Worm (Caenorhabditis elegans) whole organism, late embryonic: Measurements from ENCODE around the gene ccz-1.

Source experiments
- C08G9.2 ChIP-seq: sonication (generic microtip); optimal IDR thresholded peaks from 2 replicates; lab custom pipeline; 2016; ENCODE audit warnings: mild to moderate bottlenecking, missing genetic modification characterization, moderate library complexity, missing compliant biosample characterization
- C38D4.7 ChIP-seq: fragments of 200-800 bp; sonication (Bioruptor generic); optimal IDR thresholded peaks from 2 replicates; lab custom pipeline; 2018; ENCODE audit warnings: mild to moderate bottlenecking, missing genetic modification characterization, moderate library complexity, missing compliant biosample characterization
- F13H6.1 ChIP-seq: sonication (generic microtip); optimal IDR thresholded peaks from 2 replicates; lab custom pipeline; 2016; ENCODE audit warnings: missing genetic modification characterization, missing compliant biosample characterization
- K02D7.2 ChIP-seq: sonication (generic microtip); optimal IDR thresholded peaks from 2 replicates; lab custom pipeline; 2017; ENCODE audit warnings: mild to moderate bottlenecking, missing genetic modification characterization, missing compliant biosample characterization
- K09A11.1 ChIP-seq: sonication (generic microtip); optimal IDR thresholded peaks from 2 replicates; lab custom pipeline; 2017; ENCODE audit warnings: antibody characterized with exemption, mild to moderate bottlenecking, missing genetic modification characterization, missing compliant biosample characterization; ENCODE audit not compliant: insufficient read depth
- T23F11.4 ChIP-seq: fragments of 200-800 bp; sonication (Bioruptor generic); optimal IDR thresholded peaks from 2 replicates; lab custom pipeline; 2018; ENCODE audit warnings: mild to moderate bottlenecking, missing genetic modification characterization, missing compliant biosample characterization
- ahr-1 ChIP-seq: sonication (generic microtip); optimal IDR thresholded peaks from 2 replicates; lab custom pipeline; 2016; ENCODE audit warnings: missing genetic modification characterization, missing compliant biosample characterization
- ama-1 ChIP-seq: fragments of 150-350 bp; optimal IDR thresholded peaks from 2 replicates; lab custom pipeline; 2014
- ceh-14 ChIP-seq: sonication (generic microtip); optimal IDR thresholded peaks from 2 replicates; lab custom pipeline; 2016; ENCODE audit warnings: missing genotype, missing genetic modification characterization, missing compliant biosample characterization
- ceh-19 ChIP-seq: fragments of 200-800 bp; sonication (Bioruptor generic); optimal IDR thresholded peaks from 2 replicates; lab custom pipeline; 2018; ENCODE audit warnings: mild to moderate bottlenecking, missing genetic modification characterization, missing compliant biosample characterization
- ceh-2 ChIP-seq: sonication (generic microtip); optimal IDR thresholded peaks from 2 replicates; lab custom pipeline; 2016; ENCODE audit warnings: missing genotype, missing genetic modification characterization, missing compliant biosample characterization
- ceh-34 ChIP-seq: sonication (generic microtip); optimal IDR thresholded peaks from 2 replicates; lab custom pipeline; 2016; ENCODE audit warnings: mild to moderate bottlenecking, missing genetic modification characterization, missing compliant biosample characterization
- ceh-48 ChIP-seq: sonication (generic microtip); optimal IDR thresholded peaks from 2 replicates; lab custom pipeline; 2016; ENCODE audit warnings: missing genetic modification characterization, inconsistent platforms, missing compliant biosample characterization
- ceh-6 ChIP-seq: fragments of 200-800 bp; sonication (Bioruptor generic); optimal IDR thresholded peaks from 2 replicates; lab custom pipeline; 2018; ENCODE audit warnings: mild to moderate bottlenecking, missing genetic modification characterization, missing compliant biosample characterization
- elt-4 ChIP-seq: sonication (generic microtip); optimal IDR thresholded peaks from 2 replicates; lab custom pipeline; 2016; ENCODE audit warnings: missing genetic modification characterization, missing compliant biosample characterization
- ets-4 ChIP-seq: sonication (generic microtip); optimal IDR thresholded peaks from 2 replicates; lab custom pipeline; 2016; ENCODE audit warnings: missing genetic modification characterization, missing compliant biosample characterization
- fax-1 ChIP-seq: sonication (generic microtip); optimal IDR thresholded peaks from 2 replicates; lab custom pipeline; 2016; ENCODE audit warnings: missing genotype, missing genetic modification characterization, missing compliant biosample characterization
- fkh-10 ChIP-seq: fragments of 150-350 bp; optimal IDR thresholded peaks from 2 replicates; lab custom pipeline; 2014; ENCODE audit warnings: missing biosample characterization, missing genetic modification reagents, missing genetic modification characterization
- fkh-6 ChIP-seq: sonication (generic microtip); optimal IDR thresholded peaks from 2 replicates; lab custom pipeline; 2016; ENCODE audit warnings: missing genetic modification characterization, missing compliant biosample characterization
- hlh-15 ChIP-seq: sonication (generic microtip); optimal IDR thresholded peaks from 2 replicates; lab custom pipeline; 2016; ENCODE audit warnings: missing genetic modification characterization, missing compliant biosample characterization
- hlh-30 ChIP-seq: sonication (generic microtip); optimal IDR thresholded peaks from 2 replicates; lab custom pipeline; 2017; ENCODE audit warnings: antibody characterized with exemption, missing genetic modification characterization, missing compliant biosample characterization; ENCODE audit not compliant: insufficient read depth
- hlh-6 ChIP-seq: sonication (generic microtip); optimal IDR thresholded peaks from 2 replicates; lab custom pipeline; 2016; ENCODE audit warnings: missing genotype, missing genetic modification characterization, missing compliant biosample characterization
- hlh-8 ChIP-seq: sonication (generic microtip); optimal IDR thresholded peaks from 2 replicates; lab custom pipeline; 2016; ENCODE audit warnings: missing genotype, missing genetic modification characterization, missing compliant biosample characterization
- lim-6 ChIP-seq: sonication (generic microtip); optimal IDR thresholded peaks from 2 replicates; lab custom pipeline; 2016; ENCODE audit warnings: missing genetic modification characterization, missing compliant biosample characterization
- madf-2 ChIP-seq: sonication (generic microtip); optimal IDR thresholded peaks from 2 replicates; lab custom pipeline; 2017; ENCODE audit warnings: missing genetic modification characterization, missing compliant biosample characterization
- mec-3 ChIP-seq: sonication (generic microtip); optimal IDR thresholded peaks from 2 replicates; lab custom pipeline; 2016; ENCODE audit warnings: borderline replicate concordance, missing genetic modification characterization, missing compliant biosample characterization
- nfya-1 ChIP-seq: sonication (generic microtip); optimal IDR thresholded peaks from 2 replicates; lab custom pipeline; 2017; ENCODE audit warnings: missing genetic modification characterization, mild to moderate bottlenecking, missing compliant biosample characterization, antibody characterized with exemption, moderate library complexity
- nhr-232 ChIP-seq: sonication (generic microtip); optimal IDR thresholded peaks from 2 replicates; lab custom pipeline; 2016; ENCODE audit warnings: missing genetic modification characterization, missing compliant biosample characterization
- npax-4 ChIP-seq: sonication (generic microtip); optimal IDR thresholded peaks from 2 replicates; lab custom pipeline; 2016; ENCODE audit warnings: missing genetic modification characterization, missing compliant biosample characterization
- pag-3 ChIP-seq: sonication (generic microtip); optimal IDR thresholded peaks from 2 replicates; lab custom pipeline; 2016; ENCODE audit warnings: missing compliant biosample characterization, missing genetic modification characterization, borderline replicate concordance
- pax-1 ChIP-seq: fragments of 150-350 bp; optimal IDR thresholded peaks from 2 replicates; lab custom pipeline; 2014; ENCODE audit warnings: missing biosample characterization, missing genetic modification characterization
- pros-1 ChIP-seq: fragments of 150-350 bp; optimal IDR thresholded peaks from 2 replicates; lab custom pipeline; 2014; ENCODE audit warnings: missing biosample characterization, missing genetic modification reagents, missing genetic modification characterization
- rnt-1 ChIP-seq: sonication (generic microtip); optimal IDR thresholded peaks from 2 replicates; lab custom pipeline; 2016; ENCODE audit warnings: missing genetic modification characterization, missing compliant biosample characterization
- sox-2 ChIP-seq: fragments of 200-800 bp; sonication (Bioruptor generic); IDR thresholded peaks from 2 replicates; pipeline ENCODE4 v1.3.6; 2022; ENCODE audit warnings: missing genetic modification reagents, missing genetic modification characterization, missing compliant biosample characterization
- syd-9 ChIP-seq: sonication (generic microtip); optimal IDR thresholded peaks from 2 replicates; lab custom pipeline; 2016; ENCODE audit warnings: mild to moderate bottlenecking, missing genetic modification characterization, moderate library complexity, missing compliant biosample characterization
- unc-42 ChIP-seq: sonication (generic microtip); optimal IDR thresholded peaks from 2 replicates; lab custom pipeline; 2016; ENCODE audit warnings: missing genotype, missing genetic modification characterization, missing compliant biosample characterization
- unc-55 ChIP-seq: sonication (generic microtip); optimal IDR thresholded peaks from 2 replicates; lab custom pipeline; 2017; ENCODE audit warnings: missing biosample characterization, missing genetic modification reagents, missing genetic modification characterization
- ztf-16 ChIP-seq: sonication (generic microtip); optimal IDR thresholded peaks from 2 replicates; lab custom pipeline; 2017; ENCODE audit warnings: missing genetic modification characterization, missing compliant biosample characterization

ccz-1 gene

DNA sequence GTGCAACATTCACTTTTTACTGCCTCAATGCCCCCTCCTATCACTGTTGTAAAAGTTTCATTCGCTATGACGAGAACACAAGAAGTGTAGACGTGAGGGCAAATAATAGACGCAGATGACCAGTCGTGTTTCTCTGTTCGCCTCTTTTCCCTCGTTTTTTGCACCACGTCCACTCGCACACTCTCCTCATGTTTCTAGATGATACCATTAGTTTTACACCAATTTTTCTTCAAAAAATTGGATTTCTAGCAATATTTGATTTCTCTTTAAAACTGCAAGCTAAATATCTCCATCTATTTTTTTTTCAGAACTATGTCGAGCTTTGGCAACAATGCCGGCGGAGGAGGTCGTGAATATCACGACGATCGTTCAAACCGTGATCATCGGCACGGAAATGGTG lies 13.6 kb upstream of the ccz-1 start, which contains the start of gene rde-12:
rde-12 (plus strand) TSS at position 301 of the 400 bp plus-strand sequence.
- no peak for TF ChIP-seq ceh-48 (tag; lab: Kevin White, UChicago)
- no peak for TF ChIP-seq K02D7.2
- no peak for TF ChIP-seq C08G9.2
- no peak for TF ChIP-seq F13H6.1 (tag; lab: Kevin White, UChicago)
- TF ChIP-seq pros-1 (tag; lab: Kevin White, UChicago), result no peak
- TF ChIP-seq hlh-8 (tag; lab: Kevin White, UChicago), result no peak
- no peak for TF ChIP-seq elt-4 (tag; lab: Kevin White, UChicago)
- TF ChIP-seq npax-4 (tag; lab: Kevin White, UChicago), result no peak
- no peak for TF ChIP-seq ets-4
- TF ChIP-seq pag-3 (tag; lab: Kevin White, UChicago), result no peak
- no peak for TF ChIP-seq ztf-16 (tag; lab: Kevin White, UChicago)
- TF ChIP-seq ceh-6 (GFP tag; lab: Kevin White, UChicago), result no peak
- TF ChIP-seq C38D4.7 (GFP tag; lab: Kevin White, UChicago), result no peak
- no peak for TF ChIP-seq hlh-15 (tag; lab: Kevin White, UChicago)
- TF ChIP-seq nhr-232, result no peak

DNA sequence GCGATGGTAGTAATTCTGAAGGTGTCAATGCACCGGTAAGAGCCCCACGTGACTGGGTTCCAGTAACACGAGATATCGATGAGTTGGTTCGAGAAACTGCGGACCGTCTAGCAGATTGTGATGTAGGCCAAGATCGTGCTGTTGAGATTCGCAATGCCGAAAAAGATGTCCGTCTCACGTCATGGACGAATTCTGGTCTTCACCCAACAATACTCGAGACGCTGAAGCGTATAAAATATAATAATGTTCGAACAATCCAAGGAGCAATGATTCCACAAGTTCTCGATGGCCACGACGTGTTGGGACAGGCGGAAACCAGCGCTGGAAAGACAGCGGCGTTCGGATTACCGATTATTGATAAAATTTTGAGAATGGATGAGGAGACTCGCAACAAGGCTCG lies 12.2 kb upstream of the ccz-1 start:
- TF ChIP-seq unc-55 (GFP tag; lab: Kevin White, UChicago), result no peak
- TF ChIP-seq nfya-1 (tag; lab: Kevin White, UChicago), result no peak
- no peak for TF ChIP-seq ceh-34 (tag; lab: Kevin White, UChicago)
- TF ChIP-seq C38D4.7 (GFP tag; lab: Kevin White, UChicago), result no peak
- no peak for TF ChIP-seq pag-3 (tag; lab: Kevin White, UChicago)
- TF ChIP-seq syd-9 (tag; lab: Kevin White, UChicago), result no peak
- no peak for TF ChIP-seq T23F11.4 (GFP tag; lab: Kevin White, UChicago)
- no peak for TF ChIP-seq hlh-30 (tag; lab: Kevin White, UChicago)
- TF ChIP-seq ceh-48 (tag; lab: Kevin White, UChicago), result no peak
- TF ChIP-seq sox-2 (GFP tag; lab: Robert Waterston, UW), result no peak
- TF ChIP-seq ahr-1 (tag; lab: Kevin White, UChicago), result no peak
- TF ChIP-seq mec-3 (tag; lab: Kevin White, UChicago), result no peak
- no peak for TF ChIP-seq K09A11.1 (tag; lab: Kevin White, UChicago)
- TF ChIP-seq madf-2, result no peak
- no peak for TF ChIP-seq unc-42 (tag; lab: Kevin White, UChicago)
- TF ChIP-seq fax-1 (tag; lab: Kevin White, UChicago), result no peak
- TF ChIP-seq ceh-2 (tag; lab: Kevin White, UChicago), result no peak
- TF ChIP-seq lim-6 (tag; lab: Kevin White, UChicago), result no peak
- no peak for TF ChIP-seq pax-1 (tag; lab: Kevin White, UChicago)

DNA sequence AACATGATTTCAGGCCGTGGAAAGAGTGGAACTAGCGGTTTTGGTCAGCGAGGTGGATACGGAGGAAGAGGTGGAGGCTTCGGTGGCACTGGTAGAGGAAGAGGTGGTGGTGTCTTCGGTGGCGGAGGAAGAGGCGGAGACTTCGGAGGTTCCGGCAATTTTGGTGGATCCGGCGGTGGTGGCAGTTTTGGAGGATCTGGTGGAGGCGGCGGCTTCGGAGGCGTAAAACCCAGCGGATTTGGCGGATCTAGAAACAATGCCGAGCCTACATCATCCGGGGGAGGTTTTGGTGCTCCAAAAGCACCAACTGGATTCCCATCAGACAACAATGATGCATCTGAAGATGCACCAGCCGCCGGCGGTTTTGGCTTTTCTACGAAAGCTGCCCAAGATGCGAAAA lies 10.3 kb upstream of the ccz-1 start:
- TF ChIP-seq ets-4 (no peak), fkh-10 (GFP tag; lab: Kevin White, UChicago) (no peak), nhr-232 (no peak), pag-3 (tag; lab: Kevin White, UChicago) (no peak), K02D7.2 (no peak), ceh-6 (GFP tag; lab: Kevin White, UChicago) (no peak), fax-1 (tag; lab: Kevin White, UChicago) (no peak), rnt-1 (tag; lab: Kevin White, UChicago) (no peak), K09A11.1 (tag; lab: Kevin White, UChicago) (no peak), fkh-6 (tag; lab: Kevin White, UChicago) (no peak), ceh-14 (tag; lab: Kevin White, UChicago) (no peak), ceh-19 (GFP tag; lab: Kevin White, UChicago) (no peak), hlh-6 (tag; lab: Kevin White, UChicago) (no peak), ama-1 (lab: Kevin White, UChicago) (no peak), hlh-8 (tag; lab: Kevin White, UChicago) (no peak), lim-6 (tag; lab: Kevin White, UChicago) (no peak)
